Fruit fly (Drosophila melanogaster): ENCODE measurements around the gene CG6073.

The CG6073 gene

dm6 chr3R:26228026-26228635 lies 39.5 kb upstream of the CG6073 start (continued):
- TF ChIP-seq gem (tag; optimal IDR thresholded peaks at IDR 0.05) (peak; percentile 78), CG10462 (GFP tag; optimal IDR thresholded peaks at IDR 0.05) (peak; percentile 54), CG11093 (GFP tag; IDR thresholded peaks at IDR 0.05) (peak; percentile 61; the same call in 1 of the 3 replicates), tin (GFP tag; optimal IDR thresholded peaks at IDR 0.05) (peak; percentile 38), nerfin-2 (GFP tag; IDR thresholded peaks at IDR 0.05; ENCODE audit: partially characterized antibody) (no peak), CG8089 (GFP tag; optimal IDR thresholded peaks at IDR 0.05) (peak; percentile 91), CG3726 (GFP tag; IDR thresholded peaks at IDR 0.05) (peak; percentile 65; the same call in 1 of the 3 replicates), otp (GFP tag; IDR thresholded peaks at IDR 0.05) (peak; percentile 90), Xbp1 (GFP tag; optimal IDR thresholded peaks at IDR 0.05) (peak; percentile 50), Ssrp (tag; optimal IDR thresholded peaks at IDR 0.05) (no peak), maf-S (GFP tag; optimal IDR thresholded peaks at IDR 0.05) (peak; percentile 89), CG10654 (GFP tag; optimal IDR thresholded peaks at IDR 0.05) (peak; percentile 87), lmd (GFP tag; IDR thresholded peaks at IDR 0.05) (0 out of 2 replicates have a peak, but pooled peaks have one; percentile 20), CG1233 (GFP tag; optimal IDR thresholded peaks at IDR 0.05) (peak; percentile 93), lola (GFP tag; optimal IDR thresholded peaks at IDR 0.05) (peak in 1 of 3 experiments; percentile 56), NC2α (GFP tag; optimal IDR thresholded peaks at IDR 0.05) (peak; percentile 85), Dll (GFP tag; IDR thresholded peaks at IDR 0.05; ENCODE audit: partially characterized antibody) (no peak), CG10543 (GFP tag; optimal IDR thresholded peaks at IDR 0.05) (peak; percentile 91), MESR4 (GFP tag; optimal IDR thresholded peaks at IDR 0.05) (peak; percentile 20), CG10209 (GFP tag; optimal IDR thresholded peaks at IDR 0.05) (peak; percentile 91), kah (GFP tag; optimal IDR thresholded peaks at IDR 0.05) (peak; percentile 67), Taf1 (GFP tag; IDR thresholded peaks at IDR 0.05) (peak; percentile 59), slou (GFP tag; optimal IDR thresholded peaks at IDR 0.05) (peak; percentile 80), sisA (GFP tag; IDR thresholded peaks at IDR 0.05) (peak; percentile 47; the same call in 1 of the 2 replicates), NfI (GFP tag; optimal IDR thresholded peaks at IDR 0.05) (peak; percentile 70), trem (tag; optimal IDR thresholded peaks at IDR 0.05) (peak; percentile 17), CG7271 (tag; optimal IDR thresholded peaks at IDR 0.05) (peak; percentile 61), disco-r (GFP tag; optimal IDR thresholded peaks at IDR 0.05) (peak; percentile 79), Blimp-1 (GFP tag; optimal IDR thresholded peaks at IDR 0.05) (peak; percentile 88), pita (GFP tag; optimal IDR thresholded peaks at IDR 0.05) (no peak), exex (tag; optimal IDR thresholded peaks at IDR 0.05) (peak; percentile 69), CG31365 (tag; optimal IDR thresholded peaks at IDR 0.05) (peak; percentile 77), Atf3 (GFP tag; optimal IDR thresholded peaks at IDR 0.05) (peak; percentile 80), CG5953 (GFP tag; IDR thresholded peaks at IDR 0.05) (peak; percentile 90), ato (GFP tag; IDR thresholded peaks at IDR 0.05; ENCODE audit: partially characterized antibody) (no peak), HLH54F (GFP tag; optimal IDR thresholded peaks at IDR 0.05) (peak; percentile 68), CG2199 (GFP tag; IDR thresholded peaks at IDR 0.05) (0 out of 3 replicates have a peak, but pooled peaks have one; percentile 15), Bgb (GFP tag; IDR thresholded peaks at IDR 0.05; ENCODE audit: partially characterized antibody) (no peak), Stat92E (GFP tag; optimal IDR thresholded peaks at IDR 0.05) (no peak), sr (GFP tag; IDR thresholded peaks at IDR 0.05) (peak; percentile 84)
